Worm (Caenorhabditis elegans) whole organism, L4 larva: ENCODE results near the gene Y39A3A.2.

Source experiments
- F10B5.3 ChIP-seq: sonication (generic microtip); optimal IDR thresholded peaks from 2 replicates; lab custom pipeline; 2016; ENCODE audit warnings: mild to moderate bottlenecking, missing genetic modification characterization, missing compliant biosample characterization
- F26F4.8 ChIP-seq: fragments of 200-800 bp; sonication (Bioruptor generic); conservative IDR thresholded peaks from 2 replicates; pipeline ENCODE4 v1.3.6; 2022; ENCODE audit warnings: missing genetic modification characterization, missing compliant biosample characterization
- F44E2.7 ChIP-seq: fragments of 200-800 bp; sonication (Bioruptor generic); IDR thresholded peaks from 2 replicates; pipeline ENCODE4 v2.1.2; 2022; ENCODE audit warnings: missing genetic modification characterization, missing compliant biosample characterization
- T20F7.1 ChIP-seq: fragments of 200-800 bp; sonication (Bioruptor generic); optimal IDR thresholded peaks from 2 replicates; lab custom pipeline; 2018; ENCODE audit warnings: mild to moderate bottlenecking, missing genetic modification characterization, missing compliant biosample characterization
- T26A8.4 ChIP-seq: fragments of 200-800 bp; sonication (Bioruptor generic); IDR thresholded peaks from 2 replicates; pipeline ENCODE4 v1.3.6; 2022; ENCODE audit warnings: missing genetic modification characterization, missing compliant biosample characterization
- Y48G9A.11 ChIP-seq: fragments of 200-800 bp; sonication (Bioruptor generic); IDR thresholded peaks from 2 replicates; pipeline ENCODE4 v1.3.6; 2022; ENCODE audit warnings: missing genetic modification reagents, missing genetic modification characterization, missing compliant biosample characterization
- Y75B8A.6 ChIP-seq: fragments of 200-800 bp; sonication (Bioruptor generic); IDR thresholded peaks from 2 replicates; pipeline ENCODE4 v1.3.6; 2022; ENCODE audit warnings: missing genetic modification reagents, missing genetic modification characterization, missing compliant biosample characterization
- ama-1 ChIP-seq: fragments of 150-350 bp; optimal IDR thresholded peaks from 2 replicates; lab custom pipeline; 2014; ENCODE audit warnings: inconsistent platforms, mixed read lengths
- ceh-28 ChIP-seq: fragments of 150-350 bp; optimal IDR thresholded peaks from 2 replicates; lab custom pipeline; 2014; ENCODE audit warnings: missing biosample characterization, missing genetic modification reagents, missing genetic modification characterization
- ceh-32 ChIP-seq: sonication (generic microtip); optimal IDR thresholded peaks from 2 replicates; lab custom pipeline; 2016; ENCODE audit warnings: mild to moderate bottlenecking, missing genetic modification characterization, missing compliant biosample characterization; ENCODE audit not compliant: poor library complexity
- ces-1 ChIP-seq: fragments of 150-350 bp; sonication (generic microtip); optimal IDR thresholded peaks from 4 replicates; lab custom pipeline; 2014; ENCODE audit warnings: missing biosample characterization, missing genetic modification reagents, missing genetic modification characterization
- ctbp-1 ChIP-seq: fragments of 200-800 bp; sonication (Bioruptor generic); IDR thresholded peaks from 2 replicates; pipeline ENCODE4 v1.3.6; 2022; ENCODE audit warnings: missing genetic modification reagents, missing genetic modification characterization, missing compliant biosample characterization
- daf-8 ChIP-seq: fragments of 200-800 bp; sonication (Bioruptor generic); IDR thresholded peaks from 2 replicates; pipeline ENCODE4 v1.3.6; 2022; ENCODE audit warnings: missing genetic modification characterization, missing compliant biosample characterization
- dmd-6 ChIP-seq: fragments of 200-800 bp; sonication (Bioruptor generic); IDR thresholded peaks from 2 replicates; pipeline ENCODE4 v1.3.6; 2022; ENCODE audit warnings: missing genetic modification reagents, missing genetic modification characterization, missing compliant biosample characterization
- duxl-1 ChIP-seq: sonication (generic microtip); optimal IDR thresholded peaks from 2 replicates; lab custom pipeline; 2016; ENCODE audit warnings: mild to moderate bottlenecking, missing genetic modification characterization, moderate library complexity, missing compliant biosample characterization; ENCODE audit not compliant: poor library complexity
- dve-1 ChIP-seq: sonication (generic microtip); optimal IDR thresholded peaks from 2 replicates; lab custom pipeline; 2017; ENCODE audit warnings: antibody characterized with exemption, mild to moderate bottlenecking, missing genetic modification characterization, missing compliant biosample characterization; ENCODE audit not compliant: insufficient read depth
- fkh-10 ChIP-seq: fragments of 150-350 bp; optimal IDR thresholded peaks from 2 replicates; lab custom pipeline; 2014; ENCODE audit warnings: missing biosample characterization, missing genetic modification reagents, missing genetic modification characterization
- fos-1 ChIP-seq: fragments of 150-350 bp; optimal IDR thresholded peaks from 2 replicates; lab custom pipeline; 2014; ENCODE audit warnings: missing biosample characterization, missing genetic modification characterization
- hif-1 ChIP-seq, 2 experiments: sonication (generic microtip); optimal IDR thresholded peaks; 2 replicates each; lab custom pipeline; 2016 to 2017; ENCODE audit warnings: missing compliant biosample characterization in 2 of 2, missing genetic modification characterization in 2 of 2, missing genetic modification reagents in 2 of 2, missing genotype in 2 of 2, mild to moderate bottlenecking in 1 of 2
- hlh-11 ChIP-seq: fragments of 200-800 bp; sonication (Bioruptor generic); optimal IDR thresholded peaks from 2 replicates; lab custom pipeline; 2018; ENCODE audit warnings: mild to moderate bottlenecking, missing genetic modification characterization, missing compliant biosample characterization
- hlh-30 ChIP-seq: sonication (generic microtip); optimal IDR thresholded peaks from 2 replicates; lab custom pipeline; 2017; ENCODE audit warnings: antibody characterized with exemption, mild to moderate bottlenecking, missing genetic modification characterization, missing compliant biosample characterization; ENCODE audit not compliant: insufficient read depth
- lim-7 ChIP-seq: fragments of 200-800 bp; sonication (Bioruptor generic); IDR thresholded peaks from 2 replicates; pipeline ENCODE4 v1.3.6; 2022; ENCODE audit warnings: missing genetic modification characterization, missing compliant biosample characterization
- lin-1 ChIP-seq: fragments of 200-800 bp; sonication (Bioruptor generic); IDR thresholded peaks from 2 replicates; pipeline ENCODE4 v1.3.6; 2022; ENCODE audit warnings: missing genetic modification reagents, missing genetic modification characterization, missing compliant biosample characterization
- lin-13 ChIP-seq: fragments of 150-350 bp; optimal IDR thresholded peaks from 2 replicates; lab custom pipeline; 2014; ENCODE audit warnings: missing biosample characterization, missing genetic modification reagents, missing genetic modification characterization
- lin-29 ChIP-seq: fragments of 200-800 bp; sonication (Bioruptor generic); IDR thresholded peaks from 2 replicates; pipeline ENCODE4 v1.3.6; 2022; ENCODE audit warnings: missing genetic modification reagents, missing genetic modification characterization, missing compliant biosample characterization
- lsy-2 ChIP-seq, 2 experiments: fragments of 150-350 bp in 1 of 2; sonication (generic microtip) in 1 of 2; optimal IDR thresholded peaks; 2 replicates each; lab custom pipeline; 2014 to 2017; ENCODE audit warnings: missing biosample characterization in 2 of 2, missing genetic modification characterization in 2 of 2
- madf-5 ChIP-seq, 2 experiments: fragments of 200-800 bp; sonication (Bioruptor generic); IDR thresholded peaks; 2 replicates each; pipeline ENCODE4 v1.3.6; 2022; ENCODE audit warnings: missing compliant biosample characterization in 2 of 2, missing genetic modification characterization in 2 of 2
- madf-9 ChIP-seq: fragments of 200-800 bp; sonication (Bioruptor generic); conservative IDR thresholded peaks from 2 replicates; pipeline ENCODE4 v1.3.6; 2022; ENCODE audit warnings: missing genetic modification reagents, missing genetic modification characterization, missing compliant biosample characterization
- mxl-2 ChIP-seq: fragments of 200-800 bp; sonication (Bioruptor generic); conservative IDR thresholded peaks from 2 replicates; pipeline ENCODE4 v1.3.6; 2022; ENCODE audit warnings: missing genetic modification reagents, missing genetic modification characterization, missing compliant biosample characterization
- nhr-102 ChIP-seq: sonication (generic microtip); optimal IDR thresholded peaks from 2 replicates; lab custom pipeline; 2016; ENCODE audit warnings: mild to moderate bottlenecking, missing genetic modification characterization, moderate library complexity, missing compliant biosample characterization
- nhr-11 ChIP-seq: fragments of 150-350 bp; optimal IDR thresholded peaks from 2 replicates; lab custom pipeline; 2014; ENCODE audit warnings: missing biosample characterization, missing genetic modification characterization
- nhr-111 ChIP-seq: fragments of 200-800 bp; sonication (Bioruptor generic); optimal IDR thresholded peaks from 2 replicates; lab custom pipeline; 2018; ENCODE audit warnings: mild to moderate bottlenecking, missing genetic modification characterization, missing compliant biosample characterization
- nhr-28 ChIP-seq: fragments of 150-350 bp; optimal IDR thresholded peaks from 2 replicates; lab custom pipeline; 2014; ENCODE audit warnings: missing biosample characterization, missing genetic modification characterization
- nhr-42 ChIP-seq: fragments of 200-800 bp; sonication (Bioruptor generic); IDR thresholded peaks from 2 replicates; pipeline ENCODE4 v1.3.6; 2022; ENCODE audit warnings: missing genetic modification characterization, missing compliant biosample characterization
- nhr-48 ChIP-seq: sonication (generic microtip); optimal IDR thresholded peaks from 2 replicates; lab custom pipeline; 2016; ENCODE audit warnings: mild to moderate bottlenecking, missing genetic modification characterization, missing compliant biosample characterization
- nhr-77 ChIP-seq: fragments of 150-350 bp; optimal IDR thresholded peaks from 2 replicates; lab custom pipeline; 2014; ENCODE audit warnings: missing biosample characterization, missing genetic modification characterization
- pha-4 ChIP-seq, 2 experiments: fragments of 150-350 bp in 1 of 2; fragments of 200-800 bp in 1 of 2; sonication (Bioruptor generic) in 1 of 2; IDR thresholded peaks in 1 of 2; optimal IDR thresholded peaks in 1 of 2; 2 replicates each; pipeline versions ENCODE4 v1.3.6 to Lab custom; 2014 to 2022; ENCODE audit warnings: missing genetic modification characterization in 2 of 2, missing genetic modification reagents in 2 of 2, missing biosample characterization in 1 of 2, missing compliant biosample characterization in 1 of 2
- php-3 ChIP-seq: fragments of 200-800 bp; sonication (Bioruptor generic); IDR thresholded peaks from 2 replicates; pipeline ENCODE4 v1.3.6; 2022; ENCODE audit warnings: missing genetic modification reagents, missing genetic modification characterization, missing compliant biosample characterization
- pqm-1 ChIP-seq: sonication (generic microtip); optimal IDR thresholded peaks from 2 replicates; lab custom pipeline; 2017; ENCODE audit warnings: missing biosample characterization, missing genetic modification characterization
- rbr-2 ChIP-seq: sonication (generic microtip); optimal IDR thresholded peaks from 2 replicates; lab custom pipeline; 2016; ENCODE audit warnings: missing genotype, missing genetic modification characterization, missing compliant biosample characterization
- sdz-12 ChIP-seq: fragments of 200-800 bp; sonication (Bioruptor generic); optimal IDR thresholded peaks from 2 replicates; lab custom pipeline; 2018; ENCODE audit warnings: mild to moderate bottlenecking, missing genetic modification characterization, missing compliant biosample characterization
- skn-1 ChIP-seq: fragments of 150-350 bp; optimal IDR thresholded peaks from 2 replicates; lab custom pipeline; 2014; ENCODE audit warnings: missing biosample characterization, missing genetic modification characterization
- unc-130 ChIP-seq: sonication (generic microtip); optimal IDR thresholded peaks from 2 replicates; lab custom pipeline; 2016; ENCODE audit warnings: missing genetic modification reagents, missing genetic modification characterization, missing compliant biosample characterization
- unc-39 ChIP-seq: sonication (generic microtip); optimal IDR thresholded peaks from 2 replicates; lab custom pipeline; 2017; ENCODE audit warnings: missing biosample characterization, missing genetic modification characterization
- unc-62 ChIP-seq, 3 experiments: fragments of 150-350 bp in 1 of 3; sonication (generic microtip); optimal IDR thresholded peaks in 2 of 3; peaks in 1 of 3; 1 replicate in 1 of 3; 2 replicates in 2 of 3; lab custom pipeline; 2014 to 2017; ENCODE audit warnings: missing biosample characterization in 3 of 3, missing genetic modification characterization in 3 of 3, missing genetic modification reagents in 3 of 3, missing genotype in 1 of 3
- zfp-3 ChIP-seq: fragments of 200-800 bp; sonication (Bioruptor generic); conservative IDR thresholded peaks from 2 replicates; pipeline ENCODE4 v1.3.6; 2022; ENCODE audit warnings: missing genetic modification reagents, missing genetic modification characterization, missing compliant biosample characterization
- zip-11 ChIP-seq: fragments of 200-800 bp; sonication (Bioruptor generic); IDR thresholded peaks from 2 replicates; pipeline ENCODE4 v1.3.6; 2022; ENCODE audit warnings: missing genetic modification characterization, missing compliant biosample characterization
- ztf-11 ChIP-seq: fragments of 150-350 bp; optimal IDR thresholded peaks from 2 replicates; lab custom pipeline; 2014; ENCODE audit warnings: missing biosample characterization, missing genetic modification characterization

The Y39A3A.2 gene

ce11 chrIII:2100842-2101241, 43.4 kb upstream of the Y39A3A.2 start (continued):
- TF ChIP-seq ztf-11 (tag; lab: Kevin White, UChicago): no peak
- peak; percentile 79 for TF ChIP-seq duxl-1

ce11 chrIII:2099808-2100366, 42.4 kb upstream of the Y39A3A.2 start:
- TF ChIP-seq ztf-11 (tag; lab: Kevin White, UChicago) (no peak), T20F7.1 (GFP tag; lab: Kevin White, UChicago) (peak; percentile 51), lin-13 (GFP tag; lab: Kevin White, UChicago) (peak; percentile 19), madf-9 (0 out of 2 replicates have a peak, but pooled peaks have one; percentile 12), rbr-2 (tag; lab: Kevin White, UChicago) (no peak), nhr-42 (GFP tag; lab: Robert Waterston, UW) (no peak), skn-1 (tag; lab: Kevin White, UChicago) (no peak), unc-62 (GFP tag; optimal IDR thresholded peaks at IDR 0.05 in 1 of 2; lab: Kevin White, UChicago) (peak; percentile 16 to 97), unc-62 (tag; optimal IDR thresholded peaks at IDR 0.05; lab: Kevin White, UChicago) (no peak), dve-1 (tag; lab: Kevin White, UChicago) (peak; percentile 72), fos-1 (tag; lab: Kevin White, UChicago) (no peak), lin-1 (GFP tag; lab: Robert Waterston, UW) (no peak), unc-130 (no peak), ctbp-1 (no peak), pqm-1 (tag; lab: Kevin White, UChicago) (peak; percentile 69), zfp-3 (GFP tag; lab: Robert Waterston, UW) (no peak), ceh-28 (no peak), mxl-2 (GFP tag; lab: Robert Waterston, UW) (no peak), lsy-2 (tag; optimal IDR thresholded peaks at IDR 0.05; lab: Kevin White, UChicago) (peak in 1 of 2 experiments; percentile 34), unc-39 (tag; lab: Kevin White, UChicago) (no peak), nhr-28 (tag; lab: Kevin White, UChicago) (peak; percentile 87), ces-1 (GFP tag; lab: Kevin White, UChicago) (no peak), lin-29 (no peak), F26F4.8 (GFP tag; lab: Robert Waterston, UW) (no peak), T26A8.4 (GFP tag; lab: Robert Waterston, UW) (no peak), madf-5 (GFP tag; IDR thresholded peaks at IDR 0.05; lab: Robert Waterston, UW) (no peak), F10B5.3 (tag; lab: Kevin White, UChicago) (no peak), lim-7 (no peak), dmd-6 (GFP tag; lab: Robert Waterston, UW) (peak; percentile 85), pha-4 (GFP tag; IDR thresholded peaks at IDR 0.05; lab: Robert Waterston, UW) (peak; percentile 50; the same call in 1 of the 2 replicates), pha-4 (tag; optimal IDR thresholded peaks at IDR 0.05; lab: Kevin White, UChicago) (no peak), Y75B8A.6 (GFP tag; lab: Robert Waterston, UW) (no peak), nhr-11 (tag; lab: Kevin White, UChicago) (no peak), ceh-32 (no peak), Y48G9A.11 (no peak), nhr-111 (GFP tag; lab: Kevin White, UChicago) (no peak), zip-11 (GFP tag; lab: Robert Waterston, UW) (no peak), F44E2.7 (GFP tag; lab: Robert Waterston, UW) (no peak), nhr-48 (tag; lab: Kevin White, UChicago) (no peak), nhr-77 (peak; percentile 75), fkh-10 (GFP tag; lab: Kevin White, UChicago) (no peak), php-3 (GFP tag; lab: Robert Waterston, UW) (peak; percentile 59; the same call in 1 of the 2 replicates), hif-1 (tag; optimal IDR thresholded peaks at IDR 0.05; lab: Kevin White, UChicago) (peak in 1 of 2 experiments; percentile 34), daf-8 (GFP tag; lab: Robert Waterston, UW) (no peak), ama-1 (lab: Kevin White, UChicago) (no peak), hlh-11 (tag; lab: Kevin White, UChicago) (peak; percentile 78), sdz-12 (no peak), nhr-102 (tag; lab: Kevin White, UChicago) (no peak), hlh-30 (tag; lab: Kevin White, UChicago) (peak; percentile 53)
